Fruit fly (Drosophila melanogaster): ENCODE results near the gene CG15147.

Gene CG15147

dm6 chr2L:17615471-17615870 is 10.7 kb downstream of the CG15147 start:
- TF ChIP-seq CG17328 (GFP tag; IDR thresholded peaks at IDR 0.05) (no peak), CG30431 (GFP tag; optimal IDR thresholded peaks at IDR 0.05) (no peak), CG13424 (tag; optimal IDR thresholded peaks at IDR 0.05) (peak; percentile 34), CG7839 (tag; optimal IDR thresholded peaks at IDR 0.05) (peak; percentile 36), Hr51 (GFP tag; optimal IDR thresholded peaks at IDR 0.05) (peak in 1 of 2 experiments; percentile 40), CG4707 (GFP tag; optimal IDR thresholded peaks at IDR 0.05) (no peak), scrt (GFP tag; optimal IDR thresholded peaks at IDR 0.05) (peak; percentile 16), gem (tag; optimal IDR thresholded peaks at IDR 0.05) (peak; percentile 44), emc (GFP tag; optimal IDR thresholded peaks at IDR 0.05) (no peak), lilli (GFP tag; optimal IDR thresholded peaks at IDR 0.05) (no peak), lab (GFP tag; optimal IDR thresholded peaks at IDR 0.05) (peak; percentile 58), ken (GFP tag; IDR thresholded peaks at IDR 0.05) (no peak), dmrt99B (tag; optimal IDR thresholded peaks at IDR 0.05) (peak; percentile 46), CG10209 (GFP tag; optimal IDR thresholded peaks at IDR 0.05) (no peak), lmd (GFP tag; IDR thresholded peaks at IDR 0.05) (0 out of 2 replicates have a peak, but pooled peaks have one; percentile 17), az2 (GFP tag; optimal IDR thresholded peaks at IDR 0.05) (no peak), D19A (tag; optimal IDR thresholded peaks at IDR 0.05) (peak; percentile 85), twi (tag; optimal IDR thresholded peaks at IDR 0.05) (no peak), CG2120 (GFP tag; optimal IDR thresholded peaks at IDR 0.05) (peak; percentile 6), stwl (tag; optimal IDR thresholded peaks at IDR 0.05) (no peak), sima (GFP tag; optimal IDR thresholded peaks at IDR 0.05) (no peak), CG18599 (GFP tag; optimal IDR thresholded peaks at IDR 0.05) (peak; percentile 20), gsb (GFP tag; IDR thresholded peaks at IDR 0.05) (no peak), CG11504 (tag; optimal IDR thresholded peaks at IDR 0.05) (peak; percentile 50), tup (GFP tag; optimal IDR thresholded peaks at IDR 0.05) (no peak), Oli (tag; optimal IDR thresholded peaks at IDR 0.05) (peak; percentile 10), Sox102F (GFP tag; optimal IDR thresholded peaks at IDR 0.05) (peak; percentile 13), CG12071 (GFP tag; optimal IDR thresholded peaks at IDR 0.05) (no peak), Xrp1 (GFP tag; IDR thresholded peaks at IDR 0.05) (0 out of 2 replicates have a peak, but pooled peaks have one; percentile 35), Hey (tag; optimal IDR thresholded peaks at IDR 0.05) (no peak), ash1 (GFP tag; optimal IDR thresholded peaks at IDR 0.05) (no peak), abd-A (tag; optimal IDR thresholded peaks at IDR 0.05) (peak; percentile 0), Fer3 (tag; optimal IDR thresholded peaks at IDR 0.05) (no peak), CG34376 (GFP tag; optimal IDR thresholded peaks at IDR 0.05) (no peak), corto (GFP tag; optimal IDR thresholded peaks at IDR 0.05) (no peak), CG15269 (tag; optimal IDR thresholded peaks at IDR 0.05) (peak; percentile 23), Hmr (GFP tag; optimal IDR thresholded peaks at IDR 0.05) (peak; percentile 44), Meics (GFP tag; optimal IDR thresholded peaks at IDR 0.05) (peak; percentile 17), CoRest (tag; optimal IDR thresholded peaks at IDR 0.05) (peak; percentile 23), Doc3 (GFP tag; IDR thresholded peaks at IDR 0.05; ENCODE audit: partially characterized antibody) (no peak), ato (GFP tag; IDR thresholded peaks at IDR 0.05; ENCODE audit: partially characterized antibody) (no peak), CG30403 (GFP tag; optimal IDR thresholded peaks at IDR 0.05) (peak; percentile 6), Myb (GFP tag; optimal IDR thresholded peaks at IDR 0.05) (no peak), onecut (GFP tag; IDR thresholded peaks at IDR 0.05) (0 out of 2 replicates have a peak, but pooled peaks have one; percentile 12)
